Worm (Caenorhabditis elegans): Measurements from ENCODE around the gene ZC53.22.

The ZC53.22 gene

ce11 chrX:1891887-1892286, 30.3 kb downstream of the ZC53.22 start, which contains the start of gene B0294.3:
B0294.3 (plus strand) TSS chrX:1892187.
- TF ChIP-seq che-1 (tag; optimal IDR thresholded peaks at IDR 0.05) (no peak), rnt-1 (tag; optimal IDR thresholded peaks at IDR 0.05) (no peak), pag-3 (tag; optimal IDR thresholded peaks at IDR 0.05; ENCODE audit: borderline replicate concordance) (no peak), ceh-30 (tag; optimal IDR thresholded peaks at IDR 0.05) (no peak), elt-4 (tag; optimal IDR thresholded peaks at IDR 0.05) (no peak), F13H6.1 (tag; optimal IDR thresholded peaks at IDR 0.05) (no peak), ceh-18 (tag; optimal IDR thresholded peaks at IDR 0.05) (no peak), dmd-4 (tag; optimal IDR thresholded peaks at IDR 0.05; ENCODE audit: borderline replicate concordance) (no peak), K02D7.2 (tag; optimal IDR thresholded peaks at IDR 0.05) (no peak), nhr-232 (tag; optimal IDR thresholded peaks at IDR 0.05) (no peak)

- no peak for TF ChIP-seq nhr-232 (tag; optimal IDR thresholded peaks at IDR 0.05)
- TF ChIP-seq che-1 (tag; optimal IDR thresholded peaks at IDR 0.05), result no peak
- no peak for TF ChIP-seq madf-2 (tag; optimal IDR thresholded peaks at IDR 0.05)
- TF ChIP-seq gmeb-2 (tag; optimal IDR thresholded peaks at IDR 0.05), result no peak
- TF ChIP-seq ceh-34 (tag; optimal IDR thresholded peaks at IDR 0.05), result no peak
- TF ChIP-seq sox-4 (tag; optimal IDR thresholded peaks at IDR 0.05), result no peak
- no peak for TF ChIP-seq hlh-13 (GFP tag; optimal IDR thresholded peaks at IDR 0.05)
- TF ChIP-seq pag-3 (tag; optimal IDR thresholded peaks at IDR 0.05; ENCODE audit: borderline replicate concordance), result no peak
- no peak for TF ChIP-seq hlh-8 (tag; optimal IDR thresholded peaks at IDR 0.05)
- no peak for TF ChIP-seq dve-1 (tag; optimal IDR thresholded peaks at IDR 0.05)
- TF ChIP-seq tbx-2 (tag; optimal IDR thresholded peaks at IDR 0.05), result no peak
- no peak for TF ChIP-seq fkh-10 (GFP tag; optimal IDR thresholded peaks at IDR 0.05)
- no peak for TF ChIP-seq sox-2 (GFP tag; IDR thresholded peaks at IDR 0.05)
- no peak for TF ChIP-seq eyg-1 (tag; optimal IDR thresholded peaks at IDR 0.05)
- no peak for TF ChIP-seq unc-42 (tag; optimal IDR thresholded peaks at IDR 0.05)
- no peak for TF ChIP-seq K02D7.2 (tag; optimal IDR thresholded peaks at IDR 0.05)
- no peak for TF ChIP-seq ceh-18 (tag; optimal IDR thresholded peaks at IDR 0.05)
- no peak for TF ChIP-seq nfya-1 (tag; optimal IDR thresholded peaks at IDR 0.05)
- no peak for TF ChIP-seq ceh-22 (tag; optimal IDR thresholded peaks at IDR 0.05)
- TF ChIP-seq pros-1 (tag; optimal IDR thresholded peaks at IDR 0.05), result no peak
These were observed 31.4 kb downstream of the ZC53.22 start for ce11 chrX:1890817-1891216.

- no peak for TF ChIP-seq hlh-13 (GFP tag; optimal IDR thresholded peaks at IDR 0.05)
- peak; percentile 42 for TF ChIP-seq tbx-2 (tag; optimal IDR thresholded peaks at IDR 0.05)
- no peak for TF ChIP-seq nhr-11 (tag; optimal IDR thresholded peaks at IDR 0.05)
- peak; percentile 30 for TF ChIP-seq ceh-14 (tag; optimal IDR thresholded peaks at IDR 0.05)
- no peak for TF ChIP-seq ceh-22 (tag; optimal IDR thresholded peaks at IDR 0.05)
- TF ChIP-seq mec-3 (tag; optimal IDR thresholded peaks at IDR 0.05; ENCODE audit: borderline replicate concordance), result no peak
- no peak for TF ChIP-seq unc-55 (GFP tag; optimal IDR thresholded peaks at IDR 0.05)
- peak; percentile 4 for TF ChIP-seq unc-42 (tag; optimal IDR thresholded peaks at IDR 0.05)
- no peak for TF ChIP-seq madf-2 (tag; optimal IDR thresholded peaks at IDR 0.05)
- TF ChIP-seq ceh-34 (tag; optimal IDR thresholded peaks at IDR 0.05), result no peak
- no peak for TF ChIP-seq unc-3 (GFP tag; conservative IDR thresholded peaks at IDR 0.05)
- TF ChIP-seq unc-3 (tag; optimal IDR thresholded peaks at IDR 0.05), result no peak
- no peak for TF ChIP-seq ceh-30 (tag; optimal IDR thresholded peaks at IDR 0.05)
- TF ChIP-seq unc-86 (tag; optimal IDR thresholded peaks at IDR 0.05), result no peak
- no peak for TF ChIP-seq K02D7.2 (tag; optimal IDR thresholded peaks at IDR 0.05)
- TF ChIP-seq ahr-1 (tag; optimal IDR thresholded peaks at IDR 0.05), result no peak
- TF ChIP-seq sdc-2 (tag; optimal IDR thresholded peaks at IDR 0.05), result peak; percentile 98
- no peak for TF ChIP-seq npax-4 (tag; optimal IDR thresholded peaks at IDR 0.05)
- TF ChIP-seq ceh-18 (tag; optimal IDR thresholded peaks at IDR 0.05), result peak; percentile 18
These were observed 33.7 kb downstream of the ZC53.22 start for ce11 chrX:1888445-1889035.

- TF ChIP-seq fax-1 (tag; optimal IDR thresholded peaks at IDR 0.05), result peak; percentile 27
- peak; percentile 51 for TF ChIP-seq T23F11.4 (GFP tag; optimal IDR thresholded peaks at IDR 0.05)
- no peak for TF ChIP-seq pros-1 (tag; optimal IDR thresholded peaks at IDR 0.05)
- TF ChIP-seq K02D7.2 (tag; optimal IDR thresholded peaks at IDR 0.05), result peak; percentile 62
- peak; percentile 62 for TF ChIP-seq sox-4 (tag; optimal IDR thresholded peaks at IDR 0.05)
- TF ChIP-seq pag-3 (tag; optimal IDR thresholded peaks at IDR 0.05; ENCODE audit: borderline replicate concordance), result no peak
- TF ChIP-seq npax-4 (tag; optimal IDR thresholded peaks at IDR 0.05), result peak; percentile 56
- peak; percentile 5 for TF ChIP-seq syd-9 (tag; optimal IDR thresholded peaks at IDR 0.05)
- TF ChIP-seq nhr-232 (tag; optimal IDR thresholded peaks at IDR 0.05), result peak; percentile 61
- peak; percentile 2 for TF ChIP-seq ceh-14 (tag; optimal IDR thresholded peaks at IDR 0.05)
- TF ChIP-seq fkh-10 (GFP tag; optimal IDR thresholded peaks at IDR 0.05), result no peak
- TF ChIP-seq fkh-6 (tag; optimal IDR thresholded peaks at IDR 0.05), result peak; percentile 65
- TF ChIP-seq tbx-7 (tag; optimal IDR thresholded peaks at IDR 0.05), result peak; percentile 4
- TF ChIP-seq zip-5 (tag; optimal IDR thresholded peaks at IDR 0.05), result peak; percentile 29
- peak; percentile 46 for TF ChIP-seq ceh-9 (tag; optimal IDR thresholded peaks at IDR 0.05)
- peak; percentile 74 for TF ChIP-seq ceh-6 (GFP tag; optimal IDR thresholded peaks at IDR 0.05)
- TF ChIP-seq K09A11.1 (tag; optimal IDR thresholded peaks at IDR 0.05; ENCODE audit: insufficient read depth), result peak; percentile 61
- peak; percentile 48 for TF ChIP-seq odd-2 (tag; optimal IDR thresholded peaks at IDR 0.05)
These were observed 41.5 kb downstream of the ZC53.22 start for ce11 chrX:1880665-1881064.
